Worm (Caenorhabditis elegans) whole organism, young adult: ENCODE measurements around the gene nhr-252.

Experiments
- B0019.2 ChIP-seq: fragments of 200-800 bp; sonication (Bioruptor generic); conservative IDR thresholded peaks from 2 replicates; pipeline ENCODE4 v1.3.6; 2022; ENCODE audit warnings: missing genetic modification reagents, missing genetic modification characterization, missing compliant biosample characterization
- F23B12.7 ChIP-seq: sonication (generic microtip); optimal IDR thresholded peaks from 2 replicates; lab custom pipeline; 2017; ENCODE audit warnings: missing genetic modification characterization, mild to moderate bottlenecking, missing compliant biosample characterization, antibody characterized with exemption, moderate library complexity; ENCODE audit not compliant: insufficient read depth
- F37B4.10 ChIP-seq: fragments of 200-800 bp; sonication (Bioruptor generic); IDR thresholded peaks from 2 replicates; pipeline ENCODE4 v1.3.6; 2022; ENCODE audit warnings: missing genetic modification characterization, missing compliant biosample characterization
- F39B2.1 ChIP-seq: fragments of 200-800 bp; sonication (Bioruptor generic); IDR thresholded peaks from 2 replicates; pipeline ENCODE4 v1.3.6; 2022; ENCODE audit warnings: missing genetic modification reagents, missing genetic modification characterization, missing compliant biosample characterization
- F52B5.7 ChIP-seq: sonication (generic microtip); optimal IDR thresholded peaks from 2 replicates; lab custom pipeline; 2016; ENCODE audit warnings: mild to moderate bottlenecking, missing genetic modification characterization, missing compliant biosample characterization
- T26A5.8 ChIP-seq: sonication (generic microtip); optimal IDR thresholded peaks from 2 replicates; lab custom pipeline; 2016; ENCODE audit warnings: missing genetic modification characterization, missing compliant biosample characterization
- Y56A3A.18 ChIP-seq: fragments of 200-800 bp; sonication (Bioruptor generic); IDR thresholded peaks from 2 replicates; pipeline ENCODE4 v1.3.6; 2022; ENCODE audit warnings: missing genetic modification reagents, missing genetic modification characterization, missing compliant biosample characterization
- Y95B8A.8 ChIP-seq: fragments of 200-800 bp; sonication (Bioruptor generic); IDR thresholded peaks from 2 replicates; pipeline ENCODE4 v1.3.6; 2022; ENCODE audit warnings: missing genetic modification reagents, missing genetic modification characterization, missing compliant biosample characterization
- akir-1 ChIP-seq: fragments of 200-800 bp; sonication (Bioruptor generic); optimal IDR thresholded peaks from 2 replicates; lab custom pipeline; 2018; ENCODE audit warnings: mild to moderate bottlenecking, missing genetic modification characterization, moderate library complexity, missing compliant biosample characterization
- aptf-2 ChIP-seq: fragments of 200-800 bp; sonication (Bioruptor generic); conservative IDR thresholded peaks from 2 replicates; pipeline ENCODE4 v1.3.6; 2022; ENCODE audit warnings: missing genetic modification reagents, missing genetic modification characterization, missing compliant biosample characterization
- attf-5 ChIP-seq: fragments of 200-800 bp; sonication (Bioruptor generic); optimal IDR thresholded peaks from 2 replicates; lab custom pipeline; 2018; ENCODE audit warnings: mild to moderate bottlenecking, missing genetic modification characterization, missing compliant biosample characterization
- attf-6 ChIP-seq: fragments of 200-800 bp; sonication (Bioruptor generic); IDR thresholded peaks from 2 replicates; pipeline ENCODE4 v1.3.6; 2022; ENCODE audit warnings: missing genetic modification reagents, missing genetic modification characterization, missing compliant biosample characterization
- cebp-2 ChIP-seq: fragments of 200-800 bp; sonication (Bioruptor generic); IDR thresholded peaks from 2 replicates; pipeline ENCODE4 v1.3.6; 2022; ENCODE audit warnings: missing genetic modification characterization, missing compliant biosample characterization
- chd-7 ChIP-seq: sonication (generic microtip); optimal IDR thresholded peaks from 2 replicates; lab custom pipeline; 2016; ENCODE audit warnings: mild to moderate bottlenecking, missing genetic modification characterization, moderate library complexity, missing compliant biosample characterization
- die-1 ChIP-seq: sonication (generic microtip); optimal IDR thresholded peaks from 2 replicates; lab custom pipeline; 2016; ENCODE audit warnings: missing genotype, mild to moderate bottlenecking, missing genetic modification characterization, missing compliant biosample characterization
- egrh-3 ChIP-seq: fragments of 200-800 bp; sonication (Bioruptor generic); IDR thresholded peaks from 2 replicates; pipeline ENCODE4 v1.3.6; 2022; ENCODE audit warnings: missing genetic modification reagents, missing genetic modification characterization, missing compliant biosample characterization
- hlh-12 ChIP-seq: sonication (generic microtip); optimal IDR thresholded peaks from 2 replicates; lab custom pipeline; 2016; ENCODE audit warnings: missing genetic modification characterization, missing compliant biosample characterization
- hmg-20 ChIP-seq: fragments of 200-800 bp; sonication (Bioruptor generic); IDR thresholded peaks from 2 replicates; pipeline ENCODE4 v1.3.6; 2022; ENCODE audit warnings: missing genetic modification reagents, missing genetic modification characterization, missing compliant biosample characterization
- lin-35 ChIP-seq, 3 experiments: fragments of 150-350 bp in 2 of 3; sonication (generic microtip) in 1 of 3; optimal IDR thresholded peaks; 2 replicates each; lab custom pipeline; 2014 to 2018; ENCODE audit warnings: missing biosample characterization in 3 of 3, missing genetic modification characterization in 3 of 3, missing genetic modification reagents in 3 of 3
- lsl-1 ChIP-seq: fragments of 200-800 bp; sonication (Bioruptor generic); optimal IDR thresholded peaks from 2 replicates; lab custom pipeline; 2018; ENCODE audit warnings: mild to moderate bottlenecking, missing genetic modification characterization, moderate library complexity, missing compliant biosample characterization
- madf-10 ChIP-seq: sonication (generic microtip); optimal IDR thresholded peaks from 2 replicates; lab custom pipeline; 2016; ENCODE audit warnings: mild to moderate bottlenecking, missing genetic modification characterization, missing compliant biosample characterization
- madf-3 ChIP-seq: fragments of 200-800 bp; sonication (Bioruptor generic); IDR thresholded peaks from 2 replicates; pipeline ENCODE4 v1.3.6; 2022; ENCODE audit warnings: missing genetic modification reagents, missing genetic modification characterization, missing compliant biosample characterization
- nfya-2 ChIP-seq: fragments of 200-800 bp; sonication (Bioruptor generic); IDR thresholded peaks from 2 replicates; pipeline ENCODE4 v1.3.6; 2022; ENCODE audit warnings: missing genetic modification reagents, missing genetic modification characterization, missing compliant biosample characterization
- nhr-120 ChIP-seq: fragments of 200-800 bp; sonication (Bioruptor generic); IDR thresholded peaks from 2 replicates; pipeline ENCODE4 v1.3.6; 2022; ENCODE audit warnings: missing genetic modification characterization, missing compliant biosample characterization
- pha-4 ChIP-seq: fragments of 150-350 bp; sonication (generic microtip); optimal IDR thresholded peaks from 2 replicates; lab custom pipeline; 2014; ENCODE audit warnings: missing biosample characterization, missing genetic modification reagents, missing genetic modification characterization
- rpc-1 ChIP-seq, 2 experiments: fragments of 150-350 bp in 1 of 2; sonication (generic microtip) in 1 of 2; optimal IDR thresholded peaks; 2 replicates each; lab custom pipeline; 2014 to 2018; ENCODE audit warnings: missing biosample characterization in 1 of 2, missing genetic modification characterization in 1 of 2, missing genetic modification reagents in 1 of 2, missing genotype in 1 of 2
- somi-1 ChIP-seq: fragments of 200-800 bp; sonication (Bioruptor generic); optimal IDR thresholded peaks from 2 replicates; lab custom pipeline; 2018; ENCODE audit warnings: mild to moderate bottlenecking, missing genetic modification characterization, missing compliant biosample characterization
- sptf-2 ChIP-seq: fragments of 200-800 bp; sonication (Bioruptor generic); optimal IDR thresholded peaks from 2 replicates; lab custom pipeline; 2018; ENCODE audit warnings: mild to moderate bottlenecking, missing genetic modification characterization, missing compliant biosample characterization
- tbp1 ChIP-seq: fragments of 200-800 bp; sonication (Bioruptor generic); optimal IDR thresholded peaks from 2 replicates; lab custom pipeline; 2018; ENCODE audit warnings: mild to moderate bottlenecking, missing genetic modification characterization, missing compliant biosample characterization
- zfh-2 ChIP-seq: fragments of 200-800 bp; sonication (Bioruptor generic); conservative IDR thresholded peaks from 2 replicates; pipeline ENCODE4 v1.3.6; 2022; ENCODE audit warnings: missing genetic modification reagents, missing genetic modification characterization, missing compliant biosample characterization
- ztf-18 ChIP-seq: sonication (generic microtip); optimal IDR thresholded peaks from 2 replicates; lab custom pipeline; 2016; ENCODE audit warnings: missing genotype, mild to moderate bottlenecking, missing genetic modification characterization, missing compliant biosample characterization
- ztf-22 ChIP-seq: fragments of 200-800 bp; sonication (Bioruptor generic); optimal IDR thresholded peaks from 2 replicates; lab custom pipeline; 2018; ENCODE audit warnings: mild to moderate bottlenecking, missing genetic modification characterization, moderate library complexity, missing compliant biosample characterization
- ztf-26 ChIP-seq: sonication (generic microtip); optimal IDR thresholded peaks from 2 replicates; lab custom pipeline; 2017; ENCODE audit warnings: missing genetic modification characterization, missing compliant biosample characterization

The nhr-252 gene

ce11 chrV:360068-360467, 44.4 kb upstream of the nhr-252 start:
- TF ChIP-seq Y95B8A.8 (GFP tag; lab: Robert Waterston, UW) (no peak), somi-1 (GFP tag; lab: Kevin White, UChicago) (no peak), attf-5 (GFP tag; lab: Kevin White, UChicago) (no peak), B0019.2 (no peak), attf-6 (no peak), F37B4.10 (GFP tag; lab: Robert Waterston, UW) (no peak), Y56A3A.18 (GFP tag; lab: Robert Waterston, UW) (no peak), cebp-2 (GFP tag; lab: Robert Waterston, UW) (no peak), zfh-2 (GFP tag; lab: Robert Waterston, UW) (no peak), F52B5.7 (tag; lab: Kevin White, UChicago) (no peak), aptf-2 (GFP tag; lab: Robert Waterston, UW) (no peak), sptf-2 (GFP tag; lab: Kevin White, UChicago) (no peak), lin-35 (GFP tag; optimal IDR thresholded peaks at IDR 0.05; lab: Kevin White, UChicago) (no peak), hlh-12 (tag; lab: Kevin White, UChicago) (no peak), ztf-22 (GFP tag; lab: Kevin White, UChicago) (no peak), hmg-20 (GFP tag; lab: Robert Waterston, UW) (no peak), rpc-1 (optimal IDR thresholded peaks at IDR 0.05; lab: Kevin White, UChicago) (no peak), rpc-1 (tag; optimal IDR thresholded peaks at IDR 0.05; lab: Kevin White, UChicago) (no peak), T26A5.8 (no peak), chd-7 (no peak), akir-1 (no peak)

ce11 chrV:361291-361690, 43.1 kb upstream of the nhr-252 start:
- peak; percentile 41; the same call in 1 of the 2 replicates for TF ChIP-seq zfh-2 (GFP tag; lab: Robert Waterston, UW)
- TF ChIP-seq hmg-20 (GFP tag; lab: Robert Waterston, UW) = no peak

DNA sequence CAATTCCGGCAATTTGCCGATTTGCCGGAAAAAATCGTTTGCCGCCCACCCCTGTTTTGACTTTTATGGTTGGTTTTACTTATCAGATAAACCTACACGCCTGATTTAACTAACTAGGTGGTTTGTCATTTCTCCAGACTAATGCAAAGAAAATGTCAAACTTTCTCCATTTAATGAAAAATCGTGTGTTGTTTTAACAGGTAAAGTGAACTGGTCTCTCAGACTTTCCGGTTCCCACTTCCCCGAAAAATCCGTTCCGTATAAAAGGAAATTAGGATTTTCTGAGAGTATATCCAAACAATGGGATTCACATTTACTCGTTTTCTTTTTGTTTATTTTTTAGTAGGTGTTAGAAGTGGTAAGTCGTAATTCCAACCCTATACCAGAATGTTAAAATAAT, 39.8 kb upstream of the nhr-252 start, which contains the start of gene mltn-6:
mltn-6 (plus strand) TSS at position 301 of the 400 bp plus-strand sequence.
- TF ChIP-seq akir-1 = no peak
- no peak for TF ChIP-seq F37B4.10 (GFP tag; lab: Robert Waterston, UW)
- TF ChIP-seq ztf-26 (tag; lab: Kevin White, UChicago) = no peak

DNA sequence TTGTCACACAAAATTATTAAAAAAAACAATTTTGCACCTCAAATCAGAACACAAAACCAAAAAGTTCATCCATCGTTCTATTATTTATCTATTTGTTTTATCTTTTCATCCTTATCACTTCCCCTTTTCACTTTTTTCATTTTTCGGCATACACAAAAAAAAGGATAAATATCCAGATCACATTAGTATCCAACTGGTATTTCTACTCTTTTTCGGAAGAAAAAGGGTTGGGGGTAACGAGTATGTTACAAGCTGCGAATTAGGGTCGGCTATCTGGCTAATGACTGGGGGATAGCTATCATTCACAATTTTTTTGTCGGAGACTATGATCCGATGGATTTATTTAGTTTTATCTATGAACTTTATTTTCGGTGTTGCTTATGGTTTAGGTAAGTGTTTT, 34.4 kb upstream of the nhr-252 start, which contains the start of gene mltn-7:
mltn-7 (plus strand) TSS at position 301 of the 400 bp plus-strand sequence.
- TF ChIP-seq nhr-120 (GFP tag; lab: Robert Waterston, UW) (no peak), madf-3 (GFP tag; lab: Robert Waterston, UW) (no peak), madf-10 (tag; lab: Kevin White, UChicago) (no peak), ztf-18 (tag; lab: Kevin White, UChicago) (no peak), tbp1 (no peak)

ce11 chrV:373192-373591, 31.2 kb upstream of the nhr-252 start:
- no peak for TF ChIP-seq F39B2.1 (GFP tag; lab: Robert Waterston, UW)
- peak; percentile 80 for TF ChIP-seq zfh-2 (GFP tag; lab: Robert Waterston, UW)
- 0 out of 2 replicates have a peak, but pooled peaks have one; percentile 17 for TF ChIP-seq egrh-3 (GFP tag; lab: Robert Waterston, UW)

- no peak for TF ChIP-seq nfya-2
- no peak for TF ChIP-seq lsl-1 (GFP tag; lab: Kevin White, UChicago)
- TF ChIP-seq pha-4 = no peak
- TF ChIP-seq die-1 (tag; lab: Kevin White, UChicago) = no peak
- TF ChIP-seq aptf-2 (GFP tag; lab: Robert Waterston, UW) = no peak
- TF ChIP-seq F23B12.7 (tag; lab: Kevin White, UChicago) = no peak
Observed at ce11 chrV:376790-377189, 27.6 kb upstream of the nhr-252 start.
